Fruit fly (Drosophila melanogaster) whole organism, wandering third instar larva: ENCODE measurements around the gene Cka.

Experiments
- Hr78 ChIP-seq: fragments of >200 bp; optimal IDR thresholded peaks from 2 replicates; lab custom pipeline; 2017; ENCODE audit warnings: missing biosample characterization, missing genetic modification characterization
- foxo ChIP-seq, 2 experiments: fragments of 200-800 bp; sonication (Bioruptor generic); optimal IDR thresholded peaks; 2 replicates in 1 of 2; 3 replicates in 1 of 2; lab custom pipeline; 2016 to 2017; ENCODE audit warnings: missing biosample characterization in 2 of 2, missing genetic modification characterization in 2 of 2
- sage ChIP-seq: fragments of 200-800 bp; sonication (Bioruptor generic); optimal IDR thresholded peaks from 2 replicates; lab custom pipeline; 2016; ENCODE audit warnings: missing biosample characterization, mild to moderate bottlenecking, missing genetic modification characterization
- usp ChIP-seq: fragments of >200 bp; optimal IDR thresholded peaks from 2 replicates; lab custom pipeline; 2017; ENCODE audit warnings: missing biosample characterization, missing genetic modification characterization

DNA sequence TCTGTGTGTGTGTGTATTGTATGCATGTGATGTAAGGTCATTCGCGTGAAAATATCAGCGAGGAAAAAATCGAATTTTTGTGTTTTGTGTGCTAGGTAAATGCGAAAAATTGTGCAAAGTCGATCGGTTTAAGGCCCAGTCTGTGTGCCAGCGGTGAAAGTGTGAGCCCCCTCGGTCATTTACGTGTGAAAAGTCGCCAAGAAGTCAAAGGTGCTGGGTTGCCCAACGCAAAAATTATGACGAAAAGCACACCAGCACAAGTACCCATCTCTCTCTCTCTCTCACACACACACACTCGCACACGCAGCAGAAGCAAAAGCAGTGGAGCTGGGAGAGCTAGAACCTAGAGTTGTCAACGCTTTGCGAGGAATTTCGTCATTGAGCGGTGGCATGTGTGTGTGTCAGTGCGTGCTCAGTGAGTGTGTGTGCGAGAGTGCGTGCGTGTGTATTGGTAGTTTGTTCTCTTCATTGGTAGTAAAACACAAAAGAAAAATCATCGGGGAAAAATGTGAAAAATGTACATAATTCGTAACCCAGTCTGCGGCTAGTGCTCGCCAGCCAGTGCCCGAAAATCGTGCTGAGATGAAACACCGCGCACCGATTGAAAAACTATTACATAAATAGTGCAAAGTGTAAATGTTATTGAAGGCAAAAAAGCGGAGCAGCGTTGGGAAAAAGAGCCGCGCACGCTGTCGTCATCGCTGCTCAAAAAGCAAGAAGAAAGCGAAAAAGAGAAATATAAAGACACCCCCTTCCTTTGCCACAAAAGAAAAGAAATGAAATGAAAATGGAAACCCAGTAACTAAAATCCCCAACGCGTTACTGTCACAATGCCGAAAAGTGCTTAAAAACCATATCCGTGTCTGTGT lies 53.1 kb downstream of the Cka start:
- TF ChIP-seq usp (GFP tag; lab: Kevin White, UChicago) (no peak), foxo (GFP tag; optimal IDR thresholded peaks at IDR 0.05; lab: Kevin White, UChicago) (no peak), Hr78 (peak; percentile 38), sage (GFP tag; lab: Kevin White, UChicago) (no peak)
